Worm (Caenorhabditis elegans) whole organism, L4 larva: ENCODE results near the gene dhs-9.

Experiments
- Y48G9A.11 ChIP-seq: fragments of 200-800 bp; sonication (Bioruptor generic); IDR thresholded peaks from 2 replicates; pipeline ENCODE4 v1.3.6; 2022; ENCODE audit warnings: missing genetic modification reagents, missing genetic modification characterization, missing compliant biosample characterization
- aly-2 ChIP-seq: sonication (generic microtip); optimal IDR thresholded peaks from 2 replicates; lab custom pipeline; 2018; ENCODE audit warnings: missing biosample characterization, missing genetic modification characterization
- ceh-82 ChIP-seq: sonication (generic microtip); optimal IDR thresholded peaks from 2 replicates; lab custom pipeline; 2017; ENCODE audit warnings: missing biosample characterization, missing genetic modification characterization
- ces-1 ChIP-seq: fragments of 150-350 bp; sonication (generic microtip); optimal IDR thresholded peaks from 4 replicates; lab custom pipeline; 2014; ENCODE audit warnings: missing biosample characterization, missing genetic modification reagents, missing genetic modification characterization
- dve-1 ChIP-seq: sonication (generic microtip); optimal IDR thresholded peaks from 2 replicates; lab custom pipeline; 2017; ENCODE audit warnings: antibody characterized with exemption, mild to moderate bottlenecking, missing genetic modification characterization, missing compliant biosample characterization; ENCODE audit not compliant: insufficient read depth
- lsy-2 ChIP-seq, 2 experiments: fragments of 150-350 bp in 1 of 2; sonication (generic microtip) in 1 of 2; optimal IDR thresholded peaks; 2 replicates each; lab custom pipeline; 2014 to 2017; ENCODE audit warnings: missing biosample characterization in 2 of 2, missing genetic modification characterization in 2 of 2
- nhr-237 ChIP-seq: sonication (generic microtip); optimal IDR thresholded peaks from 2 replicates; lab custom pipeline; 2017; ENCODE audit warnings: missing biosample characterization, missing genetic modification characterization
- nhr-6 ChIP-seq: fragments of 150-350 bp; optimal IDR thresholded peaks from 2 replicates; lab custom pipeline; 2014; ENCODE audit warnings: missing biosample characterization, missing genetic modification characterization
- pha-4 ChIP-seq, 2 experiments: fragments of 150-350 bp in 1 of 2; fragments of 200-800 bp in 1 of 2; sonication (Bioruptor generic) in 1 of 2; IDR thresholded peaks in 1 of 2; optimal IDR thresholded peaks in 1 of 2; 2 replicates each; pipeline versions ENCODE4 v1.3.6 to Lab custom; 2014 to 2022; ENCODE audit warnings: missing genetic modification characterization in 2 of 2, missing genetic modification reagents in 2 of 2, missing biosample characterization in 1 of 2, missing compliant biosample characterization in 1 of 2
- pqm-1 ChIP-seq: sonication (generic microtip); optimal IDR thresholded peaks from 2 replicates; lab custom pipeline; 2017; ENCODE audit warnings: missing biosample characterization, missing genetic modification characterization
- snpc-1.2 ChIP-seq: fragments of 200-800 bp; sonication (Bioruptor generic); IDR thresholded peaks from 2 replicates; pipeline ENCODE4 v1.3.6; 2022; ENCODE audit warnings: missing genetic modification reagents, missing genetic modification characterization, missing compliant biosample characterization
- ztf-11 ChIP-seq: fragments of 150-350 bp; optimal IDR thresholded peaks from 2 replicates; lab custom pipeline; 2014; ENCODE audit warnings: missing biosample characterization, missing genetic modification characterization

DNA sequence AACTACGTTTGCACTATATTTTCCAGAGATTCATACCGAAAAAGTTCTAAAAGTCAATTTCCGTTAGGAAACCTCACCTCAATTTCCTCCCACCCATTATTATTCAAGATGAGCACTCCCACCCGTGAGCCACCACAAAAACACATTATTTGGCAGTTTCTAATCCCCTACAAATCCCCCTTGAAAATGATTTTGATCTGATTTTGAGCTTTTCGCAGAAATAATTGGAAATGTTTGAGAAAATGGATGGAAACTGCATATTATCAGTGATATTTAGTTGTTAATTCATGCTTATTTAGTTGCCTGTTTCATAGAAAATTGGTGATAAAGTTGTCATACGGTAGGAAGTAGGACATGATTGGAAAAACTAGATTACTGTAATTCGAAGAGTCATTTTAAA lies 27.3 kb downstream of the dhs-9 start:
- no peak for TF ChIP-seq ceh-82 (tag; lab: Kevin White, UChicago)
- TF ChIP-seq pqm-1 (tag; lab: Kevin White, UChicago) = no peak
- TF ChIP-seq pha-4 (GFP tag; IDR thresholded peaks at IDR 0.05; lab: Robert Waterston, UW) = no peak
- TF ChIP-seq pha-4 (tag; optimal IDR thresholded peaks at IDR 0.05; lab: Kevin White, UChicago) = no peak
- TF ChIP-seq Y48G9A.11 (GFP tag; lab: Robert Waterston, UW) = no peak
- TF ChIP-seq nhr-6 = no peak
- no peak for TF ChIP-seq lsy-2 (tag; optimal IDR thresholded peaks at IDR 0.05; lab: Kevin White, UChicago)
- TF ChIP-seq dve-1 = no peak
- no peak for TF ChIP-seq aly-2 (tag; lab: Kevin White, UChicago)
- no peak for TF ChIP-seq ztf-11 (tag; lab: Kevin White, UChicago)
- no peak for TF ChIP-seq snpc-1.2 (GFP tag; lab: Robert Waterston, UW)
- no peak for TF ChIP-seq nhr-237 (tag; lab: Kevin White, UChicago)
- TF ChIP-seq ces-1 (GFP tag; lab: Kevin White, UChicago) = no peak
